Worm (Caenorhabditis elegans): Measurements from ENCODE around the gene sek-5.

DNA sequence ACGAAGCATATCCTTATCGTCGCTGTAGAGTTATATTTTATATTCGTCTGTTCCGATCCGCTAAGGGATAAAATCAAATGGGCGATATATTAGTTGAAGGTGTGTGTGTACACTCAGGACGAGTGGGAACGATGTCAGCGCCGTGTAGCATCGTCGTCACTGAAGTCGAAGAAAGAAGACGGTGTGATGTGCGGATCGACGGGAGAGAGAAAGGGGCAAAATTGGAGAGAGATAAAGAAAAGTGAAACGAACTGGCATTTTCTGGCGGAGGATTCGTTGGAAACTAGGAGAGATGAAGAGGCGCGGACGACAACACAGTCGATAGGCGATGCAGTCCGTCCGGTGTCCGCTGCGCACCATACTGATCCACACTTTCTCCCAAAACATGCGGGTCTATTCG is 39.4 kb upstream of the sek-5 start, which contains the start of gene C26B9.3:
- TF ChIP-seq him-1 (tag; optimal IDR thresholded peaks at IDR 0.05) (no peak), dao-5 (tag; optimal IDR thresholded peaks at IDR 0.05) (no peak), W03F9.2 (tag; optimal IDR thresholded peaks at IDR 0.05) (no peak)
